Worm (Caenorhabditis elegans): ENCODE data around the gene sra-28.

DNA sequence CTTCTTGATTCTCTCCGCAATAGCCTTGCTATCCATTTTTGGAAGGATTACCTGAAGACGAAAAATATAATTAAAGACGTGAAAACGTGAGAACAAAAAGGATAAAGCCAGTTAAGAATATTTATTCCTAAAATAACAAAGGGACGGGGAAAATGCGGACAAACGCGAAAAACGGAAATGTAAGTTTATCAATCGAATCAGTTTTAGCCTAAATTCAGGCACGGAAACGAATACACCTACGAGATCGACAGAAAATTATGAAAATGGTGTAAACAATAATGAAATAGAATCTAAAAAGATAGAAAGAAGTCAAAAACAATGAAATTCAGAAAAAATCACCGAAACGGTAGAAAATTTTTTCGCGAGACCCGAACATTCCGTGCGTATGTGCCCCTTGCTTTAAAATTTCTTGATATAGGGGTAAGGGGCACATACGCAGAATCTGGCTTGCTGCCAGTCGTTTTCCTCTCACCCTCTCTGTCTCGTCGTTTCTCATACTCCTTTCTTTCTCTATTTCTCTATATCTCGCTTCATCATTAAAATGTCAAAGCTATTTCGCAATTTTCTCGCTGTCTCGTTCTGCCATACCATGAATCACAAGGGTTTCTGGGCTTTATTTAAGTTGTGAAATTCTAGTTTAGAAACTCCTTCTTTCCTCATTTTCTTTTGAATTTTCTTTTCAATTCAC, 15.2 kb upstream of the sra-28 start, which contains the start of gene icd-1:
- TF ChIP-seq F13H6.1 (tag; optimal IDR thresholded peaks at IDR 0.05) (peak; percentile 97), lin-13 (GFP tag; optimal IDR thresholded peaks at IDR 0.05) (peak; percentile 93), aly-2 (tag; optimal IDR thresholded peaks at IDR 0.05) (no peak), ztf-11 (tag; optimal IDR thresholded peaks at IDR 0.05) (peak; percentile 58), elt-1 (tag; optimal IDR thresholded peaks at IDR 0.05) (no peak), dmd-4 (tag; optimal IDR thresholded peaks at IDR 0.05) (no peak), sem-4 (tag; optimal IDR thresholded peaks at IDR 0.05) (peak; percentile 98), egl-27 (tag; optimal IDR thresholded peaks at IDR 0.05) (peak; percentile 94), nhr-23 (tag; optimal IDR thresholded peaks at IDR 0.05) (no peak), nhr-237 (tag; optimal IDR thresholded peaks at IDR 0.05) (peak; percentile 48), nhr-77 (tag; optimal IDR thresholded peaks at IDR 0.05) (no peak), mdl-1 (tag; optimal IDR thresholded peaks at IDR 0.05) (peak; percentile 76 to 82), unc-39 (tag; optimal IDR thresholded peaks at IDR 0.05) (no peak)
